Worm (Caenorhabditis elegans): ENCODE data around the gene F27C8.3.

- TF ChIP-seq ceh-16 (tag; optimal IDR thresholded peaks at IDR 0.05) = no peak
- no peak for TF ChIP-seq mdl-1 (tag; optimal IDR thresholded peaks at IDR 0.05)
- no peak for TF ChIP-seq nhr-12 (tag; optimal IDR thresholded peaks at IDR 0.05)
- TF ChIP-seq skn-1 (tag; optimal IDR thresholded peaks at IDR 0.05) = no peak
- no peak for TF ChIP-seq alr-1 (tag; optimal IDR thresholded peaks at IDR 0.05)
These were observed 11.3 kb downstream of the F27C8.3 start for ce11 chrIV:9584352-9584751.

Measured in whole organism, L2 larva.